Worm (Caenorhabditis elegans): ENCODE measurements around the gene F53F8.3.

DNA sequence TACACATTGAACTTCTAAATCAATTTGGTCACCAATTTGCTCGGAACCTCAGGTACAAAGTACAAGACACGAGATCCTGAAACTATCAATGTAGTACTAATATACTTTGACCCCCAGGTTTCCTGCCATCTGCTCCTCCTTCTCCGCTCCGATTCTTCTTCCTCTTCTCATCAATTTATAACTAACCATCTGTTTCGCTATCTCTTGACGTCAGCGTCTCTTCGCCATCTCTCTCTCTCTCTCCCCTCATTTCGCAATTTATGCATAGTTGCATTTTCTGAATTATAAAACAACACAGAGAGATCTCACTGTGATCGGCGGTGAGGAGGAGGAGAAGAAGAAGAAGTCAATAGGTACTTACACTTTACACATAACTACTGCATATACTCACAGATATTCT, 22.4 kb upstream of the F53F8.3 start:
- no peak for TF ChIP-seq jun-1 (tag; optimal IDR thresholded peaks at IDR 0.05)
- TF ChIP-seq Y48G9A.11 (GFP tag; IDR thresholded peaks at IDR 0.05): no peak
- TF ChIP-seq ama-1 (optimal IDR thresholded peaks at IDR 0.05): no peak
- peak in 1 of 2 experiments; percentile 49 for TF ChIP-seq lsy-2 (tag; optimal IDR thresholded peaks at IDR 0.05)
- TF ChIP-seq ztf-11 (tag; optimal IDR thresholded peaks at IDR 0.05): no peak
- TF ChIP-seq zag-1 (tag; optimal IDR thresholded peaks at IDR 0.05): no peak
- no peak for TF ChIP-seq nhr-76 (tag; optimal IDR thresholded peaks at IDR 0.05)
- TF ChIP-seq dve-1 (tag; optimal IDR thresholded peaks at IDR 0.05; ENCODE audit: insufficient read depth): no peak
- TF ChIP-seq hlh-11 (tag; optimal IDR thresholded peaks at IDR 0.05): peak; percentile 32
- peak; percentile 10 for TF ChIP-seq dpl-1 (GFP tag; optimal IDR thresholded peaks at IDR 0.05)

All from whole organism, L4 larva.